Worm (Caenorhabditis elegans) whole organism, L4 larva: ENCODE data around the gene srt-17.

Source experiments
- F10B5.3 ChIP-seq: sonication (generic microtip); optimal IDR thresholded peaks from 2 replicates; lab custom pipeline; 2016; ENCODE audit warnings: mild to moderate bottlenecking, missing genetic modification characterization, missing compliant biosample characterization
- F37D6.2 ChIP-seq: sonication (generic microtip); optimal IDR thresholded peaks from 2 replicates; lab custom pipeline; 2016; ENCODE audit warnings: mild to moderate bottlenecking, missing genetic modification characterization, missing compliant biosample characterization
- R02D3.7 ChIP-seq: fragments of 150-350 bp; sonication (generic microtip); optimal IDR thresholded peaks from 3 replicates; lab custom pipeline; 2014; ENCODE audit warnings: missing biosample characterization, missing genetic modification characterization
- Y48G9A.11 ChIP-seq: fragments of 200-800 bp; sonication (Bioruptor generic); IDR thresholded peaks from 2 replicates; pipeline ENCODE4 v1.3.6; 2022; ENCODE audit warnings: missing genetic modification reagents, missing genetic modification characterization, missing compliant biosample characterization
- Y5F2A.4 ChIP-seq: fragments of 200-800 bp; sonication (Bioruptor generic); optimal IDR thresholded peaks from 2 replicates; lab custom pipeline; 2018; ENCODE audit warnings: mild to moderate bottlenecking, missing genetic modification characterization, missing compliant biosample characterization
- ZK546.5 ChIP-seq, 2 experiments: sonication (generic microtip); optimal IDR thresholded peaks; 2 replicates each; lab custom pipeline; 2017; ENCODE audit warnings: missing biosample characterization in 2 of 2, missing genetic modification characterization in 2 of 2
- aha-1 ChIP-seq: fragments of 150-350 bp; peaks from one replicate; lab custom pipeline; 2014; ENCODE audit warnings: missing biosample characterization, missing genetic modification characterization
- arid-1 ChIP-seq: fragments of 200-800 bp; sonication (Bioruptor generic); conservative IDR thresholded peaks from 2 replicates; pipeline ENCODE4 v1.3.6; 2022; ENCODE audit warnings: missing genetic modification reagents, missing genetic modification characterization, missing compliant biosample characterization
- ceh-32 ChIP-seq: sonication (generic microtip); optimal IDR thresholded peaks from 2 replicates; lab custom pipeline; 2016; ENCODE audit warnings: mild to moderate bottlenecking, missing genetic modification characterization, missing compliant biosample characterization; ENCODE audit not compliant: poor library complexity
- ceh-62 ChIP-seq: sonication (generic microtip); optimal IDR thresholded peaks from 2 replicates; lab custom pipeline; 2017; ENCODE audit warnings: missing biosample characterization, missing genetic modification characterization
- cey-2 ChIP-seq: sonication (generic microtip); optimal IDR thresholded peaks from 3 replicates; lab custom pipeline; 2017; ENCODE audit warnings: missing genetic modification characterization, mild to moderate bottlenecking, missing compliant biosample characterization, antibody characterized with exemption, borderline replicate concordance; ENCODE audit not compliant: insufficient read depth
- daf-12 ChIP-seq: fragments of 150-350 bp; optimal IDR thresholded peaks from 2 replicates; lab custom pipeline; 2014; ENCODE audit warnings: missing biosample characterization, missing genetic modification reagents, missing genetic modification characterization
- daf-19 ChIP-seq: fragments of 200-800 bp; sonication (Bioruptor generic); conservative IDR thresholded peaks from 2 replicates; pipeline ENCODE4 v1.3.6; 2022; ENCODE audit warnings: missing genetic modification characterization, missing compliant biosample characterization
- egl-43 ChIP-seq: fragments of 200-800 bp; sonication (Bioruptor generic); IDR thresholded peaks from 2 replicates; pipeline ENCODE4 v1.3.6; 2022; ENCODE audit warnings: missing genetic modification reagents, missing genetic modification characterization, missing compliant biosample characterization
- gei-8 ChIP-seq: fragments of 200-800 bp; sonication (Bioruptor generic); optimal IDR thresholded peaks from 2 replicates; lab custom pipeline; 2018; ENCODE audit warnings: mild to moderate bottlenecking, missing genetic modification characterization, missing compliant biosample characterization
- hif-1 ChIP-seq, 2 experiments: sonication (generic microtip); optimal IDR thresholded peaks; 2 replicates each; lab custom pipeline; 2016 to 2017; ENCODE audit warnings: missing compliant biosample characterization in 2 of 2, missing genetic modification characterization in 2 of 2, missing genetic modification reagents in 2 of 2, missing genotype in 2 of 2, mild to moderate bottlenecking in 1 of 2
- hmg-1.1 ChIP-seq: fragments of 200-800 bp; sonication (Bioruptor generic); IDR thresholded peaks from 2 replicates; pipeline ENCODE4 v1.3.6; 2022; ENCODE audit warnings: missing genetic modification reagents, missing genetic modification characterization, missing compliant biosample characterization
- jun-1 ChIP-seq: fragments of 150-350 bp; optimal IDR thresholded peaks from 2 replicates; lab custom pipeline; 2014; ENCODE audit warnings: missing biosample characterization, missing genetic modification reagents, missing genetic modification characterization
- lim-7 ChIP-seq: fragments of 200-800 bp; sonication (Bioruptor generic); IDR thresholded peaks from 2 replicates; pipeline ENCODE4 v1.3.6; 2022; ENCODE audit warnings: missing genetic modification characterization, missing compliant biosample characterization
- lin-13 ChIP-seq: fragments of 150-350 bp; optimal IDR thresholded peaks from 2 replicates; lab custom pipeline; 2014; ENCODE audit warnings: missing biosample characterization, missing genetic modification reagents, missing genetic modification characterization
- lir-3 ChIP-seq: sonication (generic microtip); optimal IDR thresholded peaks from 2 replicates; lab custom pipeline; 2016; ENCODE audit warnings: mild to moderate bottlenecking, missing genetic modification characterization, missing compliant biosample characterization
- lsy-2 ChIP-seq, 2 experiments: fragments of 150-350 bp in 1 of 2; sonication (generic microtip) in 1 of 2; optimal IDR thresholded peaks; 2 replicates each; lab custom pipeline; 2014 to 2017; ENCODE audit warnings: missing biosample characterization in 2 of 2, missing genetic modification characterization in 2 of 2
- madf-5 ChIP-seq, 2 experiments: fragments of 200-800 bp; sonication (Bioruptor generic); IDR thresholded peaks; 2 replicates each; pipeline ENCODE4 v1.3.6; 2022; ENCODE audit warnings: missing compliant biosample characterization in 2 of 2, missing genetic modification characterization in 2 of 2
- mes-2 ChIP-seq: sonication (generic microtip); optimal IDR thresholded peaks from 2 replicates; lab custom pipeline; 2016; ENCODE audit warnings: missing genotype, mild to moderate bottlenecking, missing genetic modification characterization, missing compliant biosample characterization; ENCODE audit not compliant: poor library complexity, severe bottlenecking
- nhr-10 ChIP-seq: fragments of 150-350 bp; optimal IDR thresholded peaks from 2 replicates; lab custom pipeline; 2014; ENCODE audit warnings: missing biosample characterization, missing genetic modification characterization
- nhr-237 ChIP-seq: sonication (generic microtip); optimal IDR thresholded peaks from 2 replicates; lab custom pipeline; 2017; ENCODE audit warnings: missing biosample characterization, missing genetic modification characterization
- nhr-25 ChIP-seq: sonication (generic microtip); optimal IDR thresholded peaks from 2 replicates; lab custom pipeline; 2017; ENCODE audit warnings: missing genetic modification characterization, mild to moderate bottlenecking, missing compliant biosample characterization, antibody characterized with exemption, moderate library complexity, borderline replicate concordance; ENCODE audit not compliant: insufficient read depth
- nhr-41 ChIP-seq: fragments of 200-800 bp; sonication (Bioruptor generic); IDR thresholded peaks from 2 replicates; pipeline ENCODE4 v1.3.6; 2022; ENCODE audit warnings: missing genetic modification reagents, missing genetic modification characterization, missing compliant biosample characterization
- nhr-48 ChIP-seq: sonication (generic microtip); optimal IDR thresholded peaks from 2 replicates; lab custom pipeline; 2016; ENCODE audit warnings: mild to moderate bottlenecking, missing genetic modification characterization, missing compliant biosample characterization
- set-16 ChIP-seq: fragments of 200-800 bp; sonication (Bioruptor generic); IDR thresholded peaks from 2 replicates; pipeline ENCODE4 v1.3.6; 2022; ENCODE audit warnings: missing genetic modification reagents, missing genetic modification characterization, missing compliant biosample characterization
- tag-97 ChIP-seq: fragments of 200-800 bp; sonication (Bioruptor generic); IDR thresholded peaks from 2 replicates; pipeline ENCODE4 v1.3.6; 2022; ENCODE audit warnings: missing genetic modification characterization, missing compliant biosample characterization
- unc-130 ChIP-seq: sonication (generic microtip); optimal IDR thresholded peaks from 2 replicates; lab custom pipeline; 2016; ENCODE audit warnings: missing genetic modification reagents, missing genetic modification characterization, missing compliant biosample characterization
- unc-62 ChIP-seq, 3 experiments: fragments of 150-350 bp in 1 of 3; sonication (generic microtip); optimal IDR thresholded peaks in 2 of 3; peaks in 1 of 3; 1 replicate in 1 of 3; 2 replicates in 2 of 3; lab custom pipeline; 2014 to 2017; ENCODE audit warnings: missing biosample characterization in 3 of 3, missing genetic modification characterization in 3 of 3, missing genetic modification reagents in 3 of 3, missing genotype in 1 of 3
- zip-11 ChIP-seq: fragments of 200-800 bp; sonication (Bioruptor generic); IDR thresholded peaks from 2 replicates; pipeline ENCODE4 v1.3.6; 2022; ENCODE audit warnings: missing genetic modification characterization, missing compliant biosample characterization
- zip-2 ChIP-seq: fragments of 150-350 bp; optimal IDR thresholded peaks from 2 replicates; lab custom pipeline; 2014; ENCODE audit warnings: missing biosample characterization, missing genetic modification characterization

srt-17 gene

DNA sequence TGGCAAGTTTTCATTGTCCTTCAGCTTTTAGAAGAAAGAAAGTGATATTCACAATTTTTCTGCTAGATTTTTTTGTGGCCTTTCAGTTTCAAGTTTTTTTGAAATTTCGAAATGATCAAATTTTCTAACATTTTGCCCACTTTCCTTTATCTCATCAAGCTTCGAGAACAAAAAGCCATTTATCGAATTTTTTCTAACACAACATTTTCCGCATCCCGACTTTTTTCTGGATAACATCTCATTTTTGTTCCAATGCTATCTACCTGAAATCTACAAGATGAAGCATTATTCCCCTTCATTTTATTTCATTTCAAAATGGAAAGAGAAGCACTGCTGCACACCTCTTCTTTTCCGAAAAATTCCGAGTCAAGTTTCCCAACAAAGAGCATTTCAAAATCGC is 31.9 kb downstream of the srt-17 start, which contains the start of gene ZK488.5:
Gene ZK488.5, plus strand, starts transcription at position 301 of the 400 bp plus-strand sequence.
- TF ChIP-seq nhr-25 (tag; lab: Kevin White, UChicago) (no peak), Y48G9A.11 (GFP tag; lab: Robert Waterston, UW) (no peak), arid-1 (GFP tag; lab: Robert Waterston, UW) (no peak), jun-1 (tag; lab: Kevin White, UChicago) (no peak), nhr-10 (tag; lab: Kevin White, UChicago) (no peak), cey-2 (no peak), lim-7 (GFP tag; lab: Robert Waterston, UW) (no peak), madf-5 (GFP tag; IDR thresholded peaks at IDR 0.05; lab: Robert Waterston, UW) (no peak), nhr-48 (tag; lab: Kevin White, UChicago) (no peak), F10B5.3 (tag; lab: Kevin White, UChicago) (no peak), Y5F2A.4 (GFP tag; lab: Kevin White, UChicago) (no peak), nhr-237 (tag; lab: Kevin White, UChicago) (no peak), lin-13 (GFP tag; lab: Kevin White, UChicago) (no peak), ceh-62 (tag; lab: Kevin White, UChicago) (no peak), daf-12 (tag; lab: Kevin White, UChicago) (no peak), lsy-2 (tag; optimal IDR thresholded peaks at IDR 0.05; lab: Kevin White, UChicago) (no peak), hif-1 (tag; optimal IDR thresholded peaks at IDR 0.05; lab: Kevin White, UChicago) (no peak), tag-97 (GFP tag; lab: Robert Waterston, UW) (no peak), zip-11 (no peak)

DNA sequence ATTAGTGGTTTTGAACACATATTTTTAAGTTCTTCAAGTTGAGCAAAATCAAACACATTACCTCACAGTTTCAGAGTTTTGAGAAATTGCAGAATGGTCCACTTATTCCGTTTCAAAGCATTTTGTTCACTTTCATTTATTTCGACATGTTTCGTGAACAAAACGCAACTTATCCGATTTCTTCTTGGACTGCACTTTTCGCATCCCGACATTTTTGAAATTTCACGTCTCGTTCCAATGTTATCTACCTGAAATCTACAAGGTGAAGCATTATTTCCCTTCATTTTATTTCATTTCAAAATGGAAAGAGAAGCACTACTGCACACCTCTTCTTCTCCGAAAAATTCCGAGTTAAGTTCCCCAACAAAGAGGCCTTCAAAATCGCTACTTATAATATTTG is 34.6 kb downstream of the srt-17 start, which contains the start of gene ZK488.6:
Gene ZK488.6, plus strand, starts transcription at position 301 of the 400 bp plus-strand sequence.
- TF ChIP-seq ZK546.5 (tag; optimal IDR thresholded peaks at IDR 0.05; lab: Kevin White, UChicago) (no peak), F37D6.2 (tag; lab: Kevin White, UChicago) (no peak), ceh-32 (tag; lab: Kevin White, UChicago) (no peak)

- TF ChIP-seq mes-2 (tag; lab: Kevin White, UChicago) (no peak), unc-62 (GFP tag; optimal IDR thresholded peaks at IDR 0.05 in 1 of 2; lab: Kevin White, UChicago) (peak in 1 of 2 experiments; percentile 40), unc-62 (tag; optimal IDR thresholded peaks at IDR 0.05; lab: Kevin White, UChicago) (no peak)
- TF ChIP-seq, all 104 proteins: peak for 1
These were observed 37.0 kb downstream of the srt-17 start, which contains the start of gene K06H6.1 for ce11 chrV:587818-588217. Gene K06H6.1 (plus strand): TSS chrV:588118.

DNA sequence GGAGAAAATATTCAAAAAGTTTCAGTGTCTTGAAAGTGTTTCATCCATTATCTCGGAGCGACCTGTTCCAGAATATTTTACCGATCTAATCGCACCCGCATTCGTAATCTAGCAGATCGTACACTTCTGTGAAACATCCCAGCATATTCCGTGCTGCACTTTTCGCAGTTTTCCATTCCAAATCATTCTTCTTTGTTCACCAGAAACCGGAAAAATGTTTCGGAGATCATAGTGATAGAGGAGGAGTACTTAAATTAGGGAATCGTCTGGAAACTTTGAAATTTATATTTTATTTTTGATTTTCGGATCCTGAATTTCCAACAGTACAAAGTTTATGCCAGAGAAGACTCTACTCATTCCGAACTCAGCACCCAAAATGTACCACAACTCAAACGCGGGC is 39.4 kb downstream of the srt-17 start, which contains the start of gene K06H6.2:
Gene K06H6.2, plus strand, starts transcription at position 301 of the 400 bp plus-strand sequence.
- TF ChIP-seq aha-1 (tag; lab: Kevin White, UChicago) (peak; percentile 4), nhr-10 (tag; lab: Kevin White, UChicago) (no peak), madf-5 (GFP tag; IDR thresholded peaks at IDR 0.05; lab: Robert Waterston, UW) (no peak), set-16 (GFP tag; lab: Robert Waterston, UW) (no peak), egl-43 (GFP tag; lab: Robert Waterston, UW) (no peak), lsy-2 (tag; optimal IDR thresholded peaks at IDR 0.05; lab: Kevin White, UChicago) (no peak)

ce11 chrV:581616-582015 is 43.2 kb downstream of the srt-17 start, which contains the start of gene nstp-7:
Gene nstp-7 (plus strand): TSS chrV:581916.
- TF ChIP-seq zip-2 (tag; lab: Kevin White, UChicago): no peak
- TF ChIP-seq R02D3.7 (tag; lab: Kevin White, UChicago): no peak
- TF ChIP-seq lir-3 (tag; lab: Kevin White, UChicago): no peak
- TF ChIP-seq aha-1 (tag; lab: Kevin White, UChicago): no peak
- no peak for TF ChIP-seq ceh-62 (tag; lab: Kevin White, UChicago)
- TF ChIP-seq lin-13 (GFP tag; lab: Kevin White, UChicago): no peak
- no peak for TF ChIP-seq F10B5.3 (tag; lab: Kevin White, UChicago)
- TF ChIP-seq nhr-41: no peak
- TF ChIP-seq hmg-1.1: no peak
- no peak for TF ChIP-seq gei-8 (GFP tag; lab: Kevin White, UChicago)
- no peak for TF ChIP-seq daf-19 (GFP tag; lab: Robert Waterston, UW)
- no peak for TF ChIP-seq unc-130
- TF ChIP-seq, all 104 proteins: peak for 0
